Worm (Caenorhabditis elegans) whole organism, L4/young adult: ENCODE results near the gene M03B6.4.

ENCODE experiments used
- W03F9.2 ChIP-seq: fragments of 150-350 bp; optimal IDR thresholded peaks from 2 replicates; lab custom pipeline; 2014; ENCODE audit warnings: missing biosample characterization, missing genetic modification characterization
- dao-5 ChIP-seq: sonication (generic microtip); optimal IDR thresholded peaks from 2 replicates; lab custom pipeline; 2016; ENCODE audit warnings: missing genotype, missing genetic modification characterization, moderate library complexity, missing compliant biosample characterization
- him-1 ChIP-seq: sonication (generic microtip); optimal IDR thresholded peaks from 2 replicates; lab custom pipeline; 2016; ENCODE audit warnings: missing genotype, missing genetic modification reagents, missing genetic modification characterization, missing compliant biosample characterization

The M03B6.4 gene

DNA sequence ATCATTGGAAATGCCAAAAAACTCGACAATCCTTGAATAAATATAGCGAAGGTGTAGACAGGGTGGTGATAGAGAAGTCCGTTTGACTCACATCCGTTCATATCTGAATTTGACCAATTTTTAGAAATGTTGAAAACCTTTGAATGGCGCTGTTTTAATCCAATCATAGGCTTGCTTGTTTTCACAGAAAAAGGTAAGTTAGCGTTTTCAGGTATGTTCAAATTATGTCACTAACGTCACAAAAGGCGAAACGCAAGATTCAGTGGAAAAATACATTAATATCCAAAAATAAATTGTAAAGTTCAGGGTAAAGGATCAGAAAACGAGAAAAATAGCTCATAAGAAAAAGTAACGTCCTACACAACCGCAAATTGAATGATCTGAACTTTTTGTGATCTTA lies 41.4 kb downstream of the M03B6.4 start, which contains the start of gene sra-38:
TSS of gene sra-38 (minus strand) at position 101 of the 400 bp plus-strand sequence.
- TF ChIP-seq him-1 (tag; lab: Kevin White, UChicago), result no peak
- no peak for TF ChIP-seq W03F9.2 (tag; lab: Kevin White, UChicago)
- no peak for TF ChIP-seq dao-5 (tag; lab: Kevin White, UChicago)

DNA sequence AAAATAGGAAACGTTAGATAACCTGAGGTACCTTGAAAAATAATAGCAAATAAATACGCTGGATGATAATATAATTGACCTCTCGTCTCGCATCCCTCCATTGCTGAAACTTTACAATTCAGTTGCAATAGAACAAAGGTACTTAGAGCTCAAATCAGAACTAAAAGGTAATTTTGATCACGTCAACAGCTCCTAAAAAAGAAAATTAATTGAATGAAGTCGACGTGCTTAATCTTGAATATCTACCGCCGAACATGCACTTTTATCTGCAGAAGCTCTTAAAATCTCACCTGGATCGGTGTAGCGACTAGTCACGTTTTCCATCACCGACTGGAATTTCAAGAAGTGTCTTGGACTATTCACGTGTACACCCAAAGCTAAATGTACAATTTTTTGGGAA lies 44.7 kb downstream of the M03B6.4 start, which contains the start of gene sra-39:
TSS of gene sra-39 (minus strand) at position 101 of the 400 bp plus-strand sequence.
- TF ChIP-seq him-1 (tag; lab: Kevin White, UChicago), result no peak
- no peak for TF ChIP-seq W03F9.2 (tag; lab: Kevin White, UChicago)
- no peak for TF ChIP-seq dao-5 (tag; lab: Kevin White, UChicago)

DNA sequence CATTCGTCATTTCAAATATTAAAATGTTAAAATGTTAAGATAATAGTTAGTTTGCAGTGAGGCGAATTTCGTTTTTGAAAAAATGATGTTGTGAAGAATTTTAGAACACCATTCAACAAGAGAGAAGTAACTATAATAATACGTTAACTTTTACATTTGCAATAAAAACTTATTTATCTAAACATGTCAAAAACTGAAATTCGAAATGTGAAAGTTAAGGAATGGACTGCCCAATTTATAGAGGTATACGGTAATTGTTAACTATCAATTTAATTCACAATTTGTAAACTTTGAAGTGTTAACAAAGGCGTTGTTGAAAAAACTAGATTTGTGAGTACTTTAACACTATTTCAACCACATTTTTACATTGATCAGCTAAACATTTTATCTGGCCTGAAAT lies 45.1 kb downstream of the M03B6.4 start:
- TF ChIP-seq W03F9.2 (tag; lab: Kevin White, UChicago) (no peak), him-1 (tag; lab: Kevin White, UChicago) (no peak), dao-5 (tag; lab: Kevin White, UChicago) (no peak)

DNA sequence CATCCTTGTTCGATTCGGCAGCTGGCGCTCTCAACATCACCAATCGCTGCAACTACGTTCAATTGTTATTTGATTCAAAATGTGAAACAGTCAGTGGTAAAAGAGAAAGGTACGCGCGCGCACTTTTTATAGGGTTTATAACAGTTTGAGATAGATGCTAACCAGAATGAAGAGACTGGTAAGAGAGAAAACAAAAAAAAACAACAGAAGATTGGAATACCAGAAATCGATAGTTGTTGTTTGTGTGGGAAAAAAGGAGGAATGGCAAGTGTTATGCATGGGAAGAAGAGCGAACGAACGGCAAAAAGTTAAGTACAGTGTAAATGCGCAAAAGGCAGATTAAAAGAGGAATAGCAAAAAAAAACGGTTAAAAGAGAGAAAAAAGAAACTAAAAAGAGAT lies 51.2 kb downstream of the M03B6.4 start, which contains the start of gene Y26E6A.3:
TSS of gene Y26E6A.3 (minus strand) at position 101 of the 400 bp plus-strand sequence.
- TF ChIP-seq him-1 (tag; lab: Kevin White, UChicago), result no peak
- TF ChIP-seq dao-5 (tag; lab: Kevin White, UChicago), result no peak
- no peak for TF ChIP-seq W03F9.2 (tag; lab: Kevin White, UChicago)
